Fruit fly (Drosophila melanogaster): Measurements from ENCODE around the gene ash2.
A peak's percentile ranks its signal among the peaks of the same experiment; 100 is the strongest.

ash2 gene

dm6 chr3R:24629877-24630808 lies 19.8 kb upstream of the ash2 start, which contains the start of gene Wsck (continued):
- TF ChIP-seq Bgb (GFP tag; IDR thresholded peaks at IDR 0.05; ENCODE audit: partially characterized antibody) (no peak; the same call in 1 of the 2 replicates), CG16863 (GFP tag; optimal IDR thresholded peaks at IDR 0.05) (no peak), bsh (GFP tag; optimal IDR thresholded peaks at IDR 0.05) (no peak), klu (GFP tag; IDR thresholded peaks at IDR 0.05) (no peak), CG9797 (GFP tag; optimal IDR thresholded peaks at IDR 0.05) (no peak), jumu (GFP tag; optimal IDR thresholded peaks at IDR 0.05) (no peak), hkb (optimal IDR thresholded peaks at IDR 0.05) (no peak), hkb (GFP tag; IDR thresholded peaks at IDR 0.05) (no peak), CG18619 (GFP tag; optimal IDR thresholded peaks at IDR 0.05) (no peak), Opbp (GFP tag; IDR thresholded peaks at IDR 0.05; ENCODE audit: partially characterized antibody) (peak; percentile 58; the same call in 1 of the 3 replicates), C15 (GFP tag; IDR thresholded peaks at IDR 0.05) (no peak), lbe (GFP tag; optimal IDR thresholded peaks at IDR 0.05) (no peak), row (GFP tag; IDR thresholded peaks at IDR 0.05) (no peak; the same call in 2 of the 3 replicates), CG12391 (tag; optimal IDR thresholded peaks at IDR 0.05) (no peak), zfh1 (GFP tag; IDR thresholded peaks at IDR 0.05) (no peak), sr (GFP tag; IDR thresholded peaks at IDR 0.05) (no peak), trh (GFP tag; optimal IDR thresholded peaks at IDR 0.05) (no peak), zfh2 (GFP tag; optimal IDR thresholded peaks at IDR 0.05) (no peak), sisA (GFP tag; IDR thresholded peaks at IDR 0.05) (no peak), CG5245 (GFP tag; optimal IDR thresholded peaks at IDR 0.05) (no peak), bowl (GFP tag; IDR thresholded peaks at IDR 0.05) (no peak), pfk (GFP tag; optimal IDR thresholded peaks at IDR 0.05) (no peak), h (optimal IDR thresholded peaks at IDR 0.05) (no peak), sens-2 (GFP tag; IDR thresholded peaks at IDR 0.05) (no peak), trem (tag; optimal IDR thresholded peaks at IDR 0.05) (no peak), kni (GFP tag; optimal IDR thresholded peaks at IDR 0.05) (peak; percentile 38), Scr (GFP tag; IDR thresholded peaks at IDR 0.05; ENCODE audit: partially characterized antibody) (peak; percentile 36; the same call in 1 of the 2 replicates), CG15696 (tag; optimal IDR thresholded peaks at IDR 0.05) (no peak), Six4 (GFP tag; optimal IDR thresholded peaks at IDR 0.05) (no peak), Doc2 (GFP tag; IDR thresholded peaks at IDR 0.05) (no peak), cad (GFP tag; optimal IDR thresholded peaks at IDR 0.05) (no peak), z (GFP tag; IDR thresholded peaks at IDR 0.05) (no peak), Dad (GFP tag; optimal IDR thresholded peaks at IDR 0.05) (no peak), sd (tag; optimal IDR thresholded peaks at IDR 0.05) (peak; percentile 31), CG17568 (GFP tag; optimal IDR thresholded peaks at IDR 0.05) (no peak), CG4707 (GFP tag; optimal IDR thresholded peaks at IDR 0.05) (no peak), Atf3 (GFP tag; optimal IDR thresholded peaks at IDR 0.05) (no peak), CG6654 (GFP tag; optimal IDR thresholded peaks at IDR 0.05) (no peak), CG17328 (GFP tag; IDR thresholded peaks at IDR 0.05) (no peak), CG7928 (GFP tag; optimal IDR thresholded peaks at IDR 0.05) (no peak), E2f2 (GFP tag; IDR thresholded peaks at IDR 0.05) (peak; percentile 85), CG15011 (GFP tag; optimal IDR thresholded peaks at IDR 0.05) (no peak), da (GFP tag; optimal IDR thresholded peaks at IDR 0.05) (no peak), seq (GFP tag; IDR thresholded peaks at IDR 0.05) (no peak), D19B (GFP tag; optimal IDR thresholded peaks at IDR 0.05) (no peak), dan (GFP tag; IDR thresholded peaks at IDR 0.05) (no peak), CG12744 (GFP tag; optimal IDR thresholded peaks at IDR 0.05) (no peak), lmd (GFP tag; IDR thresholded peaks at IDR 0.05) (no peak), lilli (GFP tag; optimal IDR thresholded peaks at IDR 0.05) (no peak), CG4282 (GFP tag; optimal IDR thresholded peaks at IDR 0.05) (no peak), nerfin-2 (GFP tag; IDR thresholded peaks at IDR 0.05; ENCODE audit: partially characterized antibody) (peak; percentile 40; the same call in 1 of the 2 replicates)
